Fruit fly (Drosophila melanogaster) whole organism, embryonic: Measurements from ENCODE around the gene da.

ENCODE experiments used
- Atf-2 ChIP-seq: fragments of 200-800 bp; sonication (Bioruptor generic); optimal IDR thresholded peaks from 2 replicates; lab custom pipeline; 2016; ENCODE audit warnings: missing biosample characterization, missing genetic modification characterization
- CG10366 ChIP-seq: fragments of 200-800 bp; sonication (Bioruptor generic); IDR thresholded peaks from 2 replicates; pipeline ENCODE4 v1.3.6; 2022; ENCODE audit warnings: missing biosample characterization, missing genetic modification characterization
- CG1832 ChIP-seq: fragments of 200-800 bp; sonication (Bioruptor generic); optimal IDR thresholded peaks from 2 replicates; lab custom pipeline; 2017; ENCODE audit warnings: missing biosample characterization, mild to moderate bottlenecking, missing genetic modification characterization, inconsistent platforms
- NC2β ChIP-seq: fragments of 200-800 bp; sonication (Bioruptor generic); optimal IDR thresholded peaks from 2 replicates; lab custom pipeline; 2016; ENCODE audit warnings: missing biosample characterization, missing genetic modification characterization
- crol ChIP-seq: fragments of 200-800 bp; sonication (Bioruptor generic); IDR thresholded peaks from 2 replicates; pipeline ENCODE4 v1.3.6; 2022; ENCODE audit warnings: missing biosample characterization, missing genetic modification characterization
- tx ChIP-seq: fragments of 200-800 bp; sonication (Bioruptor generic); optimal IDR thresholded peaks from 2 replicates; lab custom pipeline; 2016; ENCODE audit warnings: missing biosample characterization, missing genetic modification characterization

dm6 chr2L:10344029-10344606 is 43.8 kb upstream of the da start, which contains the start of gene Frmd5:
- TF ChIP-seq Atf-2 (GFP tag; lab: Kevin White, UChicago) = no peak
- TF ChIP-seq crol (GFP tag; lab: Robert Waterston, UW) = no peak
- TF ChIP-seq CG10366 (GFP tag; lab: Robert Waterston, UW) = no peak
- no peak for TF ChIP-seq tx
- TF ChIP-seq CG1832 (GFP tag; lab: Kevin White, UChicago) = no peak
- TF ChIP-seq NC2β (GFP tag; lab: Kevin White, UChicago) = no peak
